2 fruit fly cellular contexts compared by ENCODE assay signal in the genomic region with DNA sequence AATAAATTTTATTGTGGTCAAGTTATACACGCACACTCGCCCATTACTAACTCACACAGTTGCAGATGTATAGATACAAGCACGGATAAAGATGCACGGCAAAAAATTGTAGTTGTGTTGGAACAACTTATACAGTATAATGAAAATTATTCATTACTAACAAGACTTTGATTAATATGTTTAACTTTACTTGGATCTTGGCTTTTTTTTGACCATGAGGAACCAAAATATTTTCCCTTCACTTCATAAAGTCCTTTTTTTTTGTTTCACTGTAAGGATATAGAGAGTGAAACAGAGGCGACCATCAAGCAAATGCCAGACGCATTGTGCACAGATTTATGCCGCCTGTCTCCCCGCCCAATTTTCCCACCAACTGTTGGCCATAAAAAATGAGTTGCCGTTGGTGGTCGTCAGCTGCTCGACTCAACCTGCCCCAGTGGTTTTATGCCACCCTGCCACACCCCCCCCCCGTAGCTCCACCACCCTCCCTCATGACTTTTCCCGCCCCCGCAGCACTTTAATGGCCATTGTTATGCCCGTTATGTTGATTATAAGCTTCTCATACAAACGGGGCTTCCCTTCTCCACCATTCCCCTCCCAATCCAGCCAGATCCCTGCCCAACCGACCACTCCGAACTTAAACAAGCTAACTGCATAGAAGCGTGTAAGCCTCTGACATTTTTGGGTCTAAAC.
TF ChIP-seq lines count a peak whose summit lies in the region.

No protein-coding gene starts in this region.

- TF ChIP-seq CTCF in whole organism, embryonic (GFP tag; optimal IDR thresholded peaks at IDR 0.05; lab: Kevin White, UChicago) = no peak

TF ChIP-seq in whole organism, embryonic, 481 proteins besides CTCF, POLR2A, EP300 and RAD21 (continues in another document):
- TF ChIP-seq Xrp1 (GFP tag; IDR thresholded peaks at IDR 0.05; lab: Robert Waterston, UW) = peak; percentile 21; the same call in 1 of the 2 replicates
- TF ChIP-seq cg (GFP tag; optimal IDR thresholded peaks at IDR 0.05; lab: Kevin White, UChicago) = no peak
- peak; percentile 45; the same call in 2 of the 3 replicates for TF ChIP-seq row (GFP tag; IDR thresholded peaks at IDR 0.05; lab: Robert Waterston, UW)
- TF ChIP-seq eve (GFP tag; optimal IDR thresholded peaks at IDR 0.05; lab: Kevin White, UChicago) = no peak
- peak; percentile 38 for TF ChIP-seq CG18599 (GFP tag; optimal IDR thresholded peaks at IDR 0.05; lab: Kevin White, UChicago)
- no peak for TF ChIP-seq CG18262 (tag; optimal IDR thresholded peaks at IDR 0.05; lab: Kevin White, UChicago)
- TF ChIP-seq CG17359 (tag; optimal IDR thresholded peaks at IDR 0.05; lab: Kevin White, UChicago) = peak; percentile 9
- peak; percentile 9 for TF ChIP-seq nmo (GFP tag; optimal IDR thresholded peaks at IDR 0.05; lab: Kevin White, UChicago)
- no peak for TF ChIP-seq CG14014 (GFP tag; IDR thresholded peaks at IDR 0.05; lab: Robert Waterston, UW)
- no peak for TF ChIP-seq cwo (GFP tag; optimal IDR thresholded peaks at IDR 0.05; lab: Kevin White, UChicago)
- TF ChIP-seq CG8359 (GFP tag; optimal IDR thresholded peaks at IDR 0.05; lab: Kevin White, UChicago; ENCODE audit: borderline replicate concordance) = no peak
- no peak for TF ChIP-seq Max (GFP tag; optimal IDR thresholded peaks at IDR 0.05; lab: Kevin White, UChicago)
- no peak for TF ChIP-seq pan (optimal IDR thresholded peaks at IDR 0.05; lab: Kevin White, UChicago)
- TF ChIP-seq pan (GFP tag; optimal IDR thresholded peaks at IDR 0.05 in 1 of 2, IDR thresholded peaks at IDR 0.05 in 1 of 2) = peak in 1 of 2 experiments; percentile 26
- no peak for TF ChIP-seq YL-1 (GFP tag; optimal IDR thresholded peaks at IDR 0.05; lab: Kevin White, UChicago)
- no peak for TF ChIP-seq disco-r (GFP tag; optimal IDR thresholded peaks at IDR 0.05; lab: Kevin White, UChicago)
- TF ChIP-seq CG10147 (GFP tag; optimal IDR thresholded peaks at IDR 0.05; lab: Kevin White, UChicago) = no peak
- no peak for TF ChIP-seq Hr78 (GFP tag; optimal IDR thresholded peaks at IDR 0.05; lab: Kevin White, UChicago)
- TF ChIP-seq fd102C (GFP tag; optimal IDR thresholded peaks at IDR 0.05; lab: Kevin White, UChicago) = no peak
- TF ChIP-seq Dref (GFP tag; IDR thresholded peaks at IDR 0.05; lab: Robert Waterston, UW) = no peak
- no peak for TF ChIP-seq Ets97D (GFP tag; optimal IDR thresholded peaks at IDR 0.05; lab: Kevin White, UChicago)
- TF ChIP-seq CG10565 (GFP tag; optimal IDR thresholded peaks at IDR 0.05; lab: Kevin White, UChicago) = no peak
- no peak for TF ChIP-seq ewg (GFP tag; optimal IDR thresholded peaks at IDR 0.05; lab: Kevin White, UChicago)
- TF ChIP-seq ara (GFP tag; IDR thresholded peaks at IDR 0.05; lab: Robert Waterston, UW) = no peak
- TF ChIP-seq CG13424 (tag; optimal IDR thresholded peaks at IDR 0.05; lab: Kevin White, UChicago) = peak; percentile 10
- TF ChIP-seq pb (GFP tag; optimal IDR thresholded peaks at IDR 0.05; lab: Kevin White, UChicago) = no peak
- TF ChIP-seq D (optimal IDR thresholded peaks at IDR 0.05; lab: Kevin White, UChicago) = no peak
- peak; percentile 2 for TF ChIP-seq D (GFP tag; optimal IDR thresholded peaks at IDR 0.05; lab: Kevin White, UChicago)
- TF ChIP-seq sob (GFP tag; IDR thresholded peaks at IDR 0.05; lab: Robert Waterston, UW) = peak; percentile 11; the same call in 1 of the 2 replicates
- 0 out of 3 replicates have a peak, but pooled peaks have one; percentile 23 for TF ChIP-seq dysf (GFP tag; IDR thresholded peaks at IDR 0.05; lab: Robert Waterston, UW)
- no peak for TF ChIP-seq Adf1 (GFP tag; IDR thresholded peaks at IDR 0.05; lab: Robert Waterston, UW)
- TF ChIP-seq ro (GFP tag; IDR thresholded peaks at IDR 0.05; lab: Robert Waterston, UW) = no peak
- no peak for TF ChIP-seq zen2 (GFP tag; IDR thresholded peaks at IDR 0.05; lab: Robert Waterston, UW; ENCODE audit: partially characterized antibody)
- no peak for TF ChIP-seq Myb (GFP tag; optimal IDR thresholded peaks at IDR 0.05; lab: Kevin White, UChicago)
- TF ChIP-seq seq (GFP tag; IDR thresholded peaks at IDR 0.05; lab: Robert Waterston, UW) = no peak
- TF ChIP-seq Ravus (GFP tag; IDR thresholded peaks at IDR 0.05; lab: Robert Waterston, UW) = no peak
- TF ChIP-seq CG1529 (GFP tag; optimal IDR thresholded peaks at IDR 0.05; lab: Kevin White, UChicago) = no peak
- no peak for TF ChIP-seq gcm2 (GFP tag; optimal IDR thresholded peaks at IDR 0.05; lab: Kevin White, UChicago)
- no peak for TF ChIP-seq CG30020 (tag; optimal IDR thresholded peaks at IDR 0.05; lab: Kevin White, UChicago)
- TF ChIP-seq Awh (GFP tag; IDR thresholded peaks at IDR 0.05; lab: Robert Waterston, UW) = no peak
- TF ChIP-seq CG4328 (GFP tag; optimal IDR thresholded peaks at IDR 0.05; lab: Kevin White, UChicago) = no peak
- no peak for TF ChIP-seq hth (optimal IDR thresholded peaks at IDR 0.05; lab: Kevin White, UChicago)

TF ChIP-seq in whole organism, prepupa, 60 proteins besides CTCF, POLR2A, EP300 and RAD21:
- TF ChIP-seq CG6808 (GFP tag; optimal IDR thresholded peaks at IDR 0.05; lab: Kevin White, UChicago) (no peak), Eip78C (GFP tag; lab: Kevin White, UChicago) (peak; percentile 33), fd59A (GFP tag; optimal IDR thresholded peaks at IDR 0.05; lab: Kevin White, UChicago) (no peak), Eip93F (GFP tag; optimal IDR thresholded peaks at IDR 0.05; lab: Kevin White, UChicago) (no peak)
